Worm (Caenorhabditis elegans): ENCODE results near the gene mrpl-20.
"Not testable (repeated sequence)": the region's sequence is repeated elsewhere in the genome, so short reads cannot be mapped to it uniquely, and the experiment has no call there.

The mrpl-20 gene

DNA sequence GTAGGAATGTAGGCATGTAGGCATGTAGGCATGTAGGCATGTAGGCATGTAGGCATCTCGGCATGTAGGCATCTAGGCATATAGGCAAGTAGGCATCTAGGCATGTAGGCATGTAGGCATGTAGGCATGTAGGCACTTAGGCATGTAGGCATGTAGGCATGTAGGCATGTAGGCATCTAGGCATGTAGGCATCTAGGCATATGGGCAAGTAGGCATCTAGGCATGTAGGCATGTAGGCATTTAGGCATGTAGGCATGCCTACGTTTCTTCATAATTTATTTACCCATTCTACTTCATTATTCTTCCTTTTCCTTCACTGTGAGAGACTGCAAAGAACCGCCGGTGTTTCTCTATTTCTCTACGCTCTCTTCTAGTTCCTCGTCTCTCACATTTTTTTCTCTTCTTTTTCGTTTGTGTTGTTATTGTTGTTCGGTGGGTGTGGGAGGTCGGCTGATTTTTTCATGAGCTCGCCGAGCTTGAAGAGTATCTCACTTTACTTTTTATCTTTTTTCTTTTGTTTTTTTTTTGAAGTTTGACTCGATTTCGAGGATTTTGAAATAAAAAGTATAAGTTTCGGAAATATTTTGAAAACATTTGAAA lies 33.6 kb upstream of the mrpl-20 start:
- TF ChIP-seq snpc-4 (tag; optimal IDR thresholded peaks at IDR 0.05), result peak; percentile 3
- peak; percentile 25 for TF ChIP-seq mep-1 (tag; optimal IDR thresholded peaks at IDR 0.05)
- TF ChIP-seq nhr-71 (tag; optimal IDR thresholded peaks at IDR 0.05), result peak; percentile 13
- TF ChIP-seq lin-35 (GFP tag; optimal IDR thresholded peaks at IDR 0.05), result peak in 1 of 2 experiments; percentile 11
- TF ChIP-seq lsy-2 (tag; optimal IDR thresholded peaks at IDR 0.05), result peak in 1 of 2 experiments; percentile 26
- TF ChIP-seq sptf-1 (tag; optimal IDR thresholded peaks at IDR 0.05), result no peak
- 0 out of 2 replicates have a peak, but pooled peaks have one; percentile 76 for TF ChIP-seq ets-5 (GFP tag; IDR thresholded peaks at IDR 0.05)
- no peak for TF ChIP-seq xbp-1 (tag; optimal IDR thresholded peaks at IDR 0.05)
- peak; percentile 74 for TF ChIP-seq lin-14 (GFP tag; optimal IDR thresholded peaks at IDR 0.05)
- TF ChIP-seq snu-23 (GFP tag; optimal IDR thresholded peaks at IDR 0.05), result peak; percentile 25
- no peak for TF ChIP-seq C16A3.4 (tag; optimal IDR thresholded peaks at IDR 0.05)
- peak; percentile 37 for TF ChIP-seq blmp-1 (tag; optimal IDR thresholded peaks at IDR 0.05)
- no peak for TF ChIP-seq elt-3 (tag; optimal IDR thresholded peaks at IDR 0.05)
- peak; percentile 19 for TF ChIP-seq unc-86 (tag; optimal IDR thresholded peaks at IDR 0.05)
- peak in 1 of 3 experiments; percentile 4 for TF ChIP-seq dpl-1 (GFP tag; optimal IDR thresholded peaks at IDR 0.05)
- peak; percentile 36; the same call in 1 of the 2 replicates for TF ChIP-seq nhr-19 (GFP tag; conservative IDR thresholded peaks at IDR 0.05)

DNA sequence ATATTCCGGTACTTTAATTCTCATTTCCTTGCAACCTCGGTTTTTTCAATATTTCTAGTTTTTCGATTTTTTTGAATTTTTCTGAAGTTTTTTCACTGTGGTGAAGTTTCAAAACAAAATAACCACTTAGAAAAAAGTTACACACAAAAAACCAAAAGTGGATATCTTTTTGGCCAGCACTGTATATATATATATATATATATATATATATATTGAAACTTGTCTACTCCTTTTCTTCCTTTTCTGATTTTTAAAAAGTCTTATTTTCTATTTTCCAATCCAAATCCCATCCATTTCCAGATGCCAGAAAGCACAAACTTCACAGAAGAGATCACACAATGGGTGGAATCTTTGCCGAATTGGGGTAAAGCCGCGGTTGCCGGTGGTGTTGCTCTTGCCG lies 29.1 kb upstream of the mrpl-20 start, which contains the start of gene faxc-2:
Gene faxc-2 (plus strand): TSS at position 301 of the 400 bp plus-strand sequence.
- not testable (repeated sequence) for TF ChIP-seq efl-3 (GFP tag; optimal IDR thresholded peaks at IDR 0.05); pag-3 (tag; optimal IDR thresholded peaks at IDR 0.05; ENCODE audit: borderline replicate concordance, insufficient read depth); unc-86 (tag; optimal IDR thresholded peaks at IDR 0.05)

DNA sequence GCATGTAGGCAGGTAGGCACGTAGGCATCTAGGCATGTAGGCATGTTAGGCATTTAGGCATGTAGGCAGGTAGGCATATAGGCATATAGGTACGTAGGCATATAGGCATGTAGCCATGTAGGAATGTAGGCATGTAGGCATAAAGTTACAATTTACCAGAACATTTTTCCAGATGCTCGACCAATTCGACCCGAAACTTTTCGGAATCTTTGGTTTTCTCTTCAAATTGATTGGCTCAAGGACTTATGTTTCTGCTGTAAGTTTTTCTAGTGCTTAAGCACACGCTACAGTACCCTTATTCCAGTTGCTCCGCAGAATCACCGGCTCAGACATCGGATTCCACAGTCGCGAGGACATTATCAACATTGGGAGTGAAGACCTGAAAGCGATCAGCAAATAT lies 27.9 kb upstream of the mrpl-20 start:
- TF ChIP-seq lin-15B (tag; optimal IDR thresholded peaks at IDR 0.05), result no peak
- TF ChIP-seq nhr-85 (tag), result no peak
- TF ChIP-seq jun-1 (tag; optimal IDR thresholded peaks at IDR 0.05), result no peak

DNA sequence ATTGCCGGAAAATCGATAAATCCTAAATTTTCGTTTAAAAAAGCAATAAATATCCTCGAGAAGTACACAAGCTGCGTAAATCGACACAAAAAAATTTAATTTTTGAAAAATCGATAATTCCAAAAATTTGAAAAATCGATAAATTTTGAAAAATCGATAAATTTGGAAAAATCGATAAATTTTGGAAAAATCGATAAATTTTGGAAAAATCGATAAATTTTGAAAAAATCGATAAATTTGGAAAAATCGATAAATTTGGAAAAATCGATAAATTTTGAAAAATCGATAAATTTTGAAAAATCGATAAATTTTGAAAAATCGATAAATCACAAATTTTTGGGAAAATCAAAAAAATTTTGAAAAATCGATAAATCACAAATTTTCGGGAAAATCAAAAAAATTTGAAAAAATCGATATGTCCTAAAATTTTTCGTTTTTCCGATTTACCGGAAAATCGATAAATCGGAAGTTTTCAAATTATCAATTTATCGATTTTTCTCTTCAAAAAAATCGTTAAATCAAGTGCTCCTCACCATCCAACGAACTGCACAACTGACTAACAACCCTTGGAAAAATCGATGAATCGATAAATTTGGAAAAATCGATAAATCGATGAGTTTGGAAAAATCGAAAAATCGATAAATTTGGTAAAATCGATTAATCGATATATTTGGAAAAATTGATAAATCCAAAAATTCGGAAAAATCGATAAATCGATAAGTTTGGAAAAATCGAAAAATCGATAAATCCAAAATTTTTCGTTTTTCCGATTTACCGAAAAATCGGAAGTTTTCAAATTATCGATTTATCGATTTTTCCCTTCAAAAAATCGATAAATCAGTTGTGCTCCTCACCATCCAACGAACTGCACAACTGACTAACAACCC lies 22.2 kb upstream of the mrpl-20 start:
- TF ChIP-seq grh-1 (GFP tag; IDR thresholded peaks at IDR 0.05) (no peak), pqm-1 (tag; optimal IDR thresholded peaks at IDR 0.05) (no peak), lin-35 (GFP tag; optimal IDR thresholded peaks at IDR 0.05) (no peak), irx-1 (tag; optimal IDR thresholded peaks at IDR 0.05) (no peak), efl-3 (GFP tag; optimal IDR thresholded peaks at IDR 0.05) (no peak), F16B12.6 (tag; optimal IDR thresholded peaks at IDR 0.05) (no peak), swsn-7 (tag; optimal IDR thresholded peaks at IDR 0.05) (no peak), lin-13 (GFP tag; optimal IDR thresholded peaks at IDR 0.05) (no peak), ztf-4 (tag; optimal IDR thresholded peaks at IDR 0.05) (no peak), fkh-4 (tag; optimal IDR thresholded peaks at IDR 0.05; ENCODE audit: borderline replicate concordance) (no peak), rnt-1 (tag; optimal IDR thresholded peaks at IDR 0.05) (no peak), aha-1 (tag; optimal IDR thresholded peaks at IDR 0.05) (no peak), fkh-8 (tag; optimal IDR thresholded peaks at IDR 0.05) (no peak), sox-4 (tag; optimal IDR thresholded peaks at IDR 0.05) (no peak), lin-15B (tag; optimal IDR thresholded peaks at IDR 0.05) (no peak), ceh-88 (GFP tag; IDR thresholded peaks at IDR 0.05) (no peak), nhr-237 (tag; optimal IDR thresholded peaks at IDR 0.05) (no peak), nhr-11 (tag; optimal IDR thresholded peaks at IDR 0.05) (no peak), egl-27 (tag; optimal IDR thresholded peaks at IDR 0.05) (no peak)

Data from whole organism, L1 larva.